Fruit fly (Drosophila melanogaster) whole organism, embryonic: ENCODE results near the gene CG9132.

ENCODE experiments used
- Doc3 ChIP-seq: fragments of 200-800 bp; sonication (Bioruptor generic); IDR thresholded peaks from 3 replicates; pipeline ENCODE4 v1.3.6; 2022; ENCODE audit warnings: missing biosample characterization, missing genetic modification characterization; ENCODE audit not compliant: partially characterized antibody
- sug ChIP-seq: fragments of 200-800 bp; optimal IDR thresholded peaks from 2 replicates; lab custom pipeline; 2019; ENCODE audit warnings: missing biosample characterization, mild to moderate bottlenecking, missing genetic modification characterization, moderate library complexity

DNA sequence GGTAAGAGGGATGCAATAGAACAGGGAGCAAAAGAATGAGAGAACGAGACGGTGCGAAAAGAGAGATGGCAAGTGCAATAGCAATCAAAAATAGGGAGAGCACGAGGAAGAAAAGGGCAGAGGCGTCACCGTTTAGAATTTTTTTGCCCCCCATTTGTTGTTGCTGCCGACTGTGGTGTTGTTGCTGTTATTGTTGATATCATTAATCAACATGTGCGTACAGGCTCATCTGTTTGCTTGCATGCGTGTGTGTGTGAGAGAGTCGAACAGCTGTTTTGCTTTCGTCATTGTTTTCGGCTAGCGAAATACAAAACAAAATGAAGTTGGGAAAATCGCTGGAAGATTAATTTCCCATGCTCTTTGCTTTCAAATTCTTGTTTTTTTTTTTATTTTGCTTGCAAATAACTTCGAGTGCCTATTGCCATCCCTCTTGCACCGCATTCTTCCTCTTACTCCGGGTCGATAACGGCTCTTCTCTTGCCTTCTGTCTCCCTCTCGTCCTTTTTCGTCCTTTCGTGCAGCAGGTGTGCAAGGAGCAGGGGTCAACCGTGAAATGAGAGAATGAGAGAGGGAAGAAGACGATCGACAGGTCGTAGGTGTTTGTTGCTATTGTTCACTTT, 7.3 kb downstream of the CG9132 start:
- no peak for TF ChIP-seq Doc3
- no peak for TF ChIP-seq sug (tag; lab: Kevin White, UChicago)
